Fruit fly (Drosophila melanogaster) whole organism, embryonic: ENCODE results near the gene Nph.

Experiments used
- Adf1 ChIP-seq: fragments of 200-800 bp; sonication (Bioruptor generic); IDR thresholded peaks from 2 replicates; pipeline ENCODE4 v1.3.6; 2022; ENCODE audit warnings: missing biosample characterization, missing genetic modification characterization
- Bteb2 ChIP-seq: fragments of 200-800 bp; sonication (Bioruptor generic); optimal IDR thresholded peaks from 2 replicates; lab custom pipeline; 2016; ENCODE audit warnings: missing biosample characterization, missing genetic modification characterization
- CG11093 ChIP-seq: fragments of 200-800 bp; sonication (Bioruptor generic); IDR thresholded peaks from 3 replicates; pipeline ENCODE4 v1.3.6; 2022; ENCODE audit warnings: missing biosample characterization, missing genetic modification characterization
- CG11560 ChIP-seq: fragments of 200-800 bp; sonication (Bioruptor generic); IDR thresholded peaks from 3 replicates; pipeline ENCODE4 v1.3.6; 2022; ENCODE audit warnings: missing biosample characterization, missing genetic modification characterization
- CG12659 ChIP-seq: fragments of 200-800 bp; sonication (Bioruptor generic); optimal IDR thresholded peaks from 3 replicates; lab custom pipeline; 2017; ENCODE audit warnings: mild to moderate bottlenecking, missing biosample characterization, missing genetic modification reagents, missing genetic modification characterization
- CG12744 ChIP-seq: fragments of 200-800 bp; sonication (Bioruptor generic); optimal IDR thresholded peaks from 2 replicates; lab custom pipeline; 2016; ENCODE audit warnings: missing biosample characterization, missing genetic modification characterization
- CG12769 ChIP-seq: fragments of 200-800 bp; sonication (Bioruptor generic); optimal IDR thresholded peaks from 2 replicates; lab custom pipeline; 2019; ENCODE audit warnings: missing biosample characterization, mild to moderate bottlenecking, missing genetic modification characterization, moderate library complexity
- CG15601 ChIP-seq: fragments of 200-800 bp; sonication (Bioruptor generic); optimal IDR thresholded peaks from 3 replicates; lab custom pipeline; 2019; ENCODE audit warnings: missing biosample characterization, mild to moderate bottlenecking, missing genetic modification characterization, moderate library complexity
- CG16863 ChIP-seq: fragments of 200-800 bp; sonication (Bioruptor generic); optimal IDR thresholded peaks from 3 replicates; lab custom pipeline; 2016; ENCODE audit warnings: missing biosample characterization, missing genetic modification characterization
- CG17359 ChIP-seq: fragments of 200-800 bp; sonication (Bioruptor generic); optimal IDR thresholded peaks from 3 replicates; lab custom pipeline; 2018; ENCODE audit warnings: missing biosample characterization, mild to moderate bottlenecking, missing genetic modification characterization, moderate library complexity
- CG17829 ChIP-seq: fragments of 200-800 bp; optimal IDR thresholded peaks from 2 replicates; lab custom pipeline; 2019; ENCODE audit warnings: missing biosample characterization, mild to moderate bottlenecking, missing genetic modification characterization, moderate library complexity
- CG18011 ChIP-seq: fragments of 200-800 bp; sonication (Bioruptor generic); optimal IDR thresholded peaks from 2 replicates; lab custom pipeline; 2017; ENCODE audit warnings: missing biosample characterization, missing genetic modification characterization, mild to moderate bottlenecking, moderate library complexity, missing genotype
- CG2116 ChIP-seq: fragments of 200-800 bp; sonication (Bioruptor generic); optimal IDR thresholded peaks from 3 replicates; lab custom pipeline; 2018; ENCODE audit warnings: missing biosample characterization, mild to moderate bottlenecking, missing genetic modification characterization
- CG31388 ChIP-seq: fragments of 200-800 bp; sonication (Bioruptor generic); optimal IDR thresholded peaks from 2 replicates; lab custom pipeline; 2016; ENCODE audit warnings: missing biosample characterization, missing genetic modification characterization
- CG4424 ChIP-seq: fragments of 200-800 bp; sonication (Bioruptor generic); optimal IDR thresholded peaks from 3 replicates; lab custom pipeline; 2016; ENCODE audit warnings: missing biosample characterization, missing genetic modification characterization
- CG4617 ChIP-seq: fragments of 200-800 bp; sonication (Bioruptor generic); optimal IDR thresholded peaks from 3 replicates; lab custom pipeline; 2016; ENCODE audit warnings: missing biosample characterization, missing genetic modification characterization, borderline replicate concordance
- CG5245 ChIP-seq: fragments of 200-800 bp; sonication (Bioruptor generic); optimal IDR thresholded peaks from 3 replicates; lab custom pipeline; 2016; ENCODE audit warnings: missing biosample characterization, missing genetic modification characterization
- CG5953 ChIP-seq: fragments of 200-800 bp; sonication (Bioruptor generic); IDR thresholded peaks from 2 replicates; pipeline ENCODE4 v1.3.6; 2022; ENCODE audit warnings: missing biosample characterization, missing genetic modification characterization
- CG6854 ChIP-seq: fragments of 200-800 bp; sonication (Bioruptor generic); optimal IDR thresholded peaks from 3 replicates; lab custom pipeline; 2017; ENCODE audit warnings: missing biosample characterization, mild to moderate bottlenecking, missing genetic modification characterization
- CG7839 ChIP-seq: fragments of 200-800 bp; sonication (Bioruptor generic); optimal IDR thresholded peaks from 3 replicates; lab custom pipeline; 2018; ENCODE audit warnings: missing biosample characterization, mild to moderate bottlenecking, missing genetic modification characterization, moderate library complexity
- CG8089 ChIP-seq: fragments of 200-800 bp; sonication (Bioruptor generic); optimal IDR thresholded peaks from 3 replicates; lab custom pipeline; 2016; ENCODE audit warnings: missing biosample characterization, missing genetic modification characterization
- CG8290 ChIP-seq, 3 experiments: fragments of 200-800 bp; sonication (Bioruptor generic); optimal IDR thresholded peaks; 2 replicates each; lab custom pipeline; 2016 to 2019; ENCODE audit warnings: missing biosample characterization in 3 of 3, missing genetic modification characterization in 3 of 3, mild to moderate bottlenecking in 2 of 3, moderate library complexity in 1 of 3
- CG9797 ChIP-seq: fragments of 200-800 bp; sonication (Bioruptor generic); optimal IDR thresholded peaks from 3 replicates; lab custom pipeline; 2018; ENCODE audit warnings: missing biosample characterization, mild to moderate bottlenecking, missing genetic modification characterization
- Chrac-16 ChIP-seq: fragments of 200-800 bp; sonication (Bioruptor generic); optimal IDR thresholded peaks from 3 replicates; lab custom pipeline; 2016; ENCODE audit warnings: missing biosample characterization, missing genetic modification characterization
- Dfd ChIP-seq, 2 experiments: fragments of >200 bp; optimal IDR thresholded peaks; 2 replicates each; lab custom pipeline; 2017; ENCODE audit warnings: missing biosample characterization in 2 of 2, missing genetic modification characterization in 2 of 2
- Dref ChIP-seq: fragments of 200-800 bp; sonication (Bioruptor generic); IDR thresholded peaks from 2 replicates; pipeline ENCODE4 v1.3.6; 2022; ENCODE audit warnings: missing biosample characterization, missing genetic modification characterization
- HmgZ ChIP-seq: fragments of 200-800 bp; sonication (Bioruptor generic); optimal IDR thresholded peaks from 2 replicates; lab custom pipeline; 2018; ENCODE audit warnings: missing biosample characterization, mild to moderate bottlenecking, missing genetic modification characterization
- Jarid2 ChIP-seq: fragments of 200-800 bp; sonication (Bioruptor generic); optimal IDR thresholded peaks from 3 replicates; lab custom pipeline; 2017; ENCODE audit warnings: mild to moderate bottlenecking, missing biosample characterization, missing genetic modification reagents, missing genetic modification characterization
- Med ChIP-seq: fragments of 200-800 bp; sonication (Bioruptor generic); peaks from one replicate; lab custom pipeline; 2016; ENCODE audit warnings: missing biosample characterization, missing genetic modification characterization, mild to moderate bottlenecking, inconsistent platforms, moderate library complexity
- Meics ChIP-seq: fragments of 200-800 bp; sonication (Bioruptor generic); optimal IDR thresholded peaks from 2 replicates; lab custom pipeline; 2017; ENCODE audit warnings: missing biosample characterization, mild to moderate bottlenecking, missing genetic modification characterization
- PHDP ChIP-seq: fragments of 200-800 bp; sonication (Bioruptor generic); optimal IDR thresholded peaks from 3 replicates; lab custom pipeline; 2018; ENCODE audit warnings: missing biosample characterization, mild to moderate bottlenecking, missing genetic modification characterization, moderate library complexity
- Scr ChIP-seq: fragments of 200-800 bp; sonication (Bioruptor generic); IDR thresholded peaks from 2 replicates; pipeline ENCODE4 v1.3.6; 2022; ENCODE audit warnings: missing biosample characterization, missing genetic modification characterization; ENCODE audit not compliant: partially characterized antibody
- Taf1 ChIP-seq: fragments of 200-800 bp; sonication (Bioruptor generic); IDR thresholded peaks from 2 replicates; pipeline ENCODE4 v1.3.6; 2022; ENCODE audit warnings: missing biosample characterization, missing genetic modification characterization
- Usf ChIP-seq: fragments of 200-800 bp; sonication (Bioruptor generic); optimal IDR thresholded peaks from 2 replicates; lab custom pipeline; 2017; ENCODE audit warnings: missing genotype, missing biosample characterization, missing genetic modification characterization
- aop ChIP-seq: fragments of 200-800 bp; sonication (Bioruptor generic); IDR thresholded peaks from 2 replicates; pipeline ENCODE4 v1.3.6; 2022; ENCODE audit warnings: missing biosample characterization, missing genetic modification characterization
- chn ChIP-seq: fragments of 200-800 bp; sonication (Bioruptor generic); optimal IDR thresholded peaks from 2 replicates; lab custom pipeline; 2016; ENCODE audit warnings: missing biosample characterization, missing genetic modification characterization
- corto ChIP-seq: fragments of 200-800 bp; sonication (Bioruptor generic); optimal IDR thresholded peaks from 2 replicates; lab custom pipeline; 2016; ENCODE audit warnings: missing biosample characterization, mild to moderate bottlenecking, missing genetic modification characterization, moderate library complexity
- crol ChIP-seq: fragments of 200-800 bp; sonication (Bioruptor generic); IDR thresholded peaks from 2 replicates; pipeline ENCODE4 v1.3.6; 2022; ENCODE audit warnings: missing biosample characterization, missing genetic modification characterization
- en ChIP-seq: fragments of 200-800 bp; sonication (Bioruptor generic); optimal IDR thresholded peaks from 2 replicates; lab custom pipeline; 2016; ENCODE audit warnings: missing biosample characterization, missing genetic modification characterization
- esg ChIP-seq: fragments of 200-800 bp; sonication (Bioruptor generic); conservative IDR thresholded peaks from 2 replicates; pipeline ENCODE4 v1.3.6; 2022; ENCODE audit warnings: missing biosample characterization, missing genetic modification characterization
- gro ChIP-seq: fragments of 200-800 bp; sonication (Bioruptor generic); optimal IDR thresholded peaks from 2 replicates; lab custom pipeline; 2016; ENCODE audit warnings: missing biosample characterization, missing genetic modification characterization
- hth ChIP-seq: fragments of >200 bp; optimal IDR thresholded peaks from 2 replicates; lab custom pipeline; 2017; ENCODE audit warnings: inconsistent platforms
- lab ChIP-seq: fragments of 200-800 bp; sonication (Bioruptor generic); optimal IDR thresholded peaks from 3 replicates; lab custom pipeline; 2017; ENCODE audit warnings: missing biosample characterization, missing genetic modification characterization, mild to moderate bottlenecking, moderate library complexity, missing genetic modification reagents
- mld ChIP-seq: fragments of 200-800 bp; sonication (Bioruptor generic); IDR thresholded peaks from 3 replicates; pipeline ENCODE4 v1.3.6; 2022; ENCODE audit warnings: missing biosample characterization, missing genetic modification characterization; ENCODE audit not compliant: partially characterized antibody
- nmo ChIP-seq: fragments of 200-800 bp; sonication (Bioruptor generic); optimal IDR thresholded peaks from 2 replicates; lab custom pipeline; 2018; ENCODE audit warnings: missing biosample characterization, mild to moderate bottlenecking, missing genetic modification characterization, moderate library complexity
- org-1 ChIP-seq: fragments of 200-800 bp; sonication (Bioruptor generic); optimal IDR thresholded peaks from 2 replicates; lab custom pipeline; 2017; ENCODE audit warnings: missing biosample characterization, missing genetic modification characterization
- sqz ChIP-seq: fragments of 200-800 bp; sonication (Bioruptor generic); optimal IDR thresholded peaks from 3 replicates; lab custom pipeline; 2018; ENCODE audit warnings: missing biosample characterization, mild to moderate bottlenecking, missing genetic modification characterization
- toy ChIP-seq: fragments of 200-800 bp; sonication (Bioruptor generic); IDR thresholded peaks from 2 replicates; pipeline ENCODE4 v1.3.6; 2022; ENCODE audit warnings: missing biosample characterization, missing genetic modification characterization
- vfl ChIP-seq: fragments of 200-800 bp; sonication (Bioruptor generic); optimal IDR thresholded peaks from 2 replicates; lab custom pipeline; 2016; ENCODE audit warnings: missing biosample characterization, missing genetic modification characterization

The Nph gene

DNA sequence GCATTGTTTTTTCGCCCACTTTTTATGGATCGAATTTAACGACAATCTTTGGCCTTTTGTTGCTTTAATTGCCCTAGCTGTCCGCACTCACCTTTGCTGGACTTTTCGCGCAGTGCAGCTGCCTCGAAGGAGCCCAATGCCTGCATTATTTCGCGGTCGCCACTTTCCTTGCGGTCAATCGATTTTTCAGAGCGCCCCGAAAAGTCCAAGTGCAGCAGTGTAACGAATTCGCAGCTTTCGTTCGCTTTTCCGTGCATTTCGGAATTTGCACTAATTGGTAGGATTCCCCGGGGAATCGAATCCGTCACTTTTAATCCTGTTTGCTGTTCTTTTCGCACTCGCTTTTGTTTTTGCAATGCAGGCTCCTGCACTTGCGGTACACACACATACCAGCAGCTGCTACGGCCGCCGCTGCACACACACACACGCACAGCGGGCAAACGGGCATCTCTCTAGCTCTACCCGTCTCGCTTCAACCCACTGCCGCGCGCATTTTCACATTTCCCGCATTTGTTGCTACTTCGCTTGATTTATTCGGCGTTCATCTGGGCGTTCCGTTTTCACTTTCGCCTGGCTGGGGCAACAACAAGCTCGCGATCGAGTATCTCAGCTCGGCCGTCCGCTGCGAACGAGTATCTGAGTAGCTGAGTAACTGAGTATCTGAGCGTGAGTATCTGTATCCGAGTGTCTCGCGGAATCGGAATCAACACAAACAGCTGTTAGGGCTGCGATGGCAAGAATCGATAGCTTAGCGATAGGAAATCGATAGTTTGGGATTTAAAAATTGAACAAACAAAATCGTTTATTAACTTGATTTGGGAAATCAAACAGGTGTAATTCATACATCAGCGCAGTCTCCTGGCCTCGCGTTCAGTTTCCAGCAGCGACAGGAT lies 17.1 kb upstream of the Nph start, which contains the start of gene Mgat2 (continued):
- TF ChIP-seq corto (GFP tag; lab: Kevin White, UChicago) (no peak), sqz (no peak), CG5953 (GFP tag; lab: Robert Waterston, UW) (no peak), toy (no peak), Dref (GFP tag; lab: Robert Waterston, UW) (peak; percentile 77), CG17829 (tag; lab: Kevin White, UChicago) (peak; percentile 71), CG12659 (peak; percentile 29), CG4617 (peak; percentile 12), CG8089 (GFP tag; lab: Kevin White, UChicago) (no peak), Meics (GFP tag; lab: Kevin White, UChicago) (no peak), hth (lab: Kevin White, UChicago) (no peak), Med (GFP tag; lab: Kevin White, UChicago) (peak; percentile 89), gro (peak; percentile 45), lab (GFP tag; lab: Kevin White, UChicago) (peak; percentile 56), CG31388 (GFP tag; lab: Kevin White, UChicago) (no peak), Chrac-16 (GFP tag; lab: Kevin White, UChicago) (no peak), CG16863 (GFP tag; lab: Kevin White, UChicago) (peak; percentile 97), aop (GFP tag; lab: Robert Waterston, UW) (no peak), CG15601 (peak; percentile 71), HmgZ (tag; lab: Kevin White, UChicago) (peak; percentile 69), Dfd (GFP tag; optimal IDR thresholded peaks at IDR 0.05; lab: Kevin White, UChicago) (no peak), CG12769 (peak; percentile 95), CG17359 (tag; lab: Kevin White, UChicago) (no peak), CG18011 (no peak), org-1 (GFP tag; lab: Kevin White, UChicago) (no peak), CG11560 (no peak), mld (GFP tag; lab: Robert Waterston, UW) (peak; percentile 77; the same call in 2 of the 3 replicates), vfl (GFP tag; lab: Kevin White, UChicago) (no peak), CG7839 (tag; lab: Kevin White, UChicago) (no peak), nmo (no peak), Taf1 (GFP tag; lab: Robert Waterston, UW) (no peak), CG11093 (GFP tag; lab: Robert Waterston, UW) (no peak), CG5245 (no peak), CG8290 (GFP tag; optimal IDR thresholded peaks at IDR 0.05; lab: Kevin White, UChicago) (no peak), CG8290 (tag; optimal IDR thresholded peaks at IDR 0.05; lab: Kevin White, UChicago) (peak in 1 of 2 experiments; percentile 73), en (GFP tag; lab: Kevin White, UChicago) (no peak), Jarid2 (GFP tag; lab: Kevin White, UChicago) (peak; percentile 87), CG4424 (GFP tag; lab: Kevin White, UChicago) (no peak), Scr (GFP tag; lab: Robert Waterston, UW) (peak; percentile 91), CG2116 (GFP tag; lab: Kevin White, UChicago) (no peak), Bteb2 (GFP tag; lab: Kevin White, UChicago) (no peak), CG6854 (GFP tag; lab: Kevin White, UChicago) (peak; percentile 66), Usf (no peak), esg (GFP tag; lab: Robert Waterston, UW) (no peak), crol (no peak), CG9797 (GFP tag; lab: Kevin White, UChicago) (no peak), Adf1 (peak; percentile 61; the same call in 1 of the 2 replicates), CG12744 (GFP tag; lab: Kevin White, UChicago) (no peak), chn (peak; percentile 34), PHDP (tag; lab: Kevin White, UChicago) (no peak)
